Worm (Caenorhabditis elegans) whole organism, dauer: ENCODE results near the gene srg-40.

Source experiments
- unc-62 ChIP-seq: sonication (generic microtip); optimal IDR thresholded peaks from 2 replicates; lab custom pipeline; 2017; ENCODE audit warnings: missing biosample characterization, missing genetic modification reagents, missing genetic modification characterization

The srg-40 gene

ce11 chrV:11133516-11133915 is 30.9 kb downstream of the srg-40 start:
- TF ChIP-seq unc-62: no peak

ce11 chrV:11131801-11132200 is 32.6 kb downstream of the srg-40 start:
- TF ChIP-seq unc-62: no peak

ce11 chrV:11127197-11127596 is 37.2 kb downstream of the srg-40 start, which contains the start of gene jmjd-5:
TSS of gene jmjd-5 (plus strand) at chrV:11127497.
- TF ChIP-seq unc-62: no peak

- no peak for TF ChIP-seq unc-62
Observed at ce11 chrV:11124922-11125321, 39.5 kb downstream of the srg-40 start, which contains the start of gene C06H2.2. TSS of gene C06H2.2 (plus strand) at chrV:11125222.

- no peak for TF ChIP-seq unc-62
Observed at ce11 chrV:11123817-11124337, 40.5 kb downstream of the srg-40 start, which contains the start of the genes atp-5 and lmtr-3. TSS of gene atp-5 (minus strand) at chrV:11123867. TSS of gene lmtr-3 (plus strand) at chrV:11124186.

- no peak for TF ChIP-seq unc-62
Observed at ce11 chrV:11122466-11122865, 41.9 kb downstream of the srg-40 start, which contains the start of gene mboa-2. TSS of gene mboa-2 (minus strand) at chrV:11122493.

- TF ChIP-seq unc-62: no peak
Observed at ce11 chrV:11121247-11121646, 43.1 kb downstream of the srg-40 start.

- TF ChIP-seq unc-62: no peak
Observed at ce11 chrV:11119294-11119755, 45.0 kb downstream of the srg-40 start, which contains the start of gene scb-1. TSS of gene scb-1 (minus strand) at chrV:11119705.

ce11 chrV:11118179-11118725 is 46.1 kb downstream of the srg-40 start:
- TF ChIP-seq unc-62: no peak

- TF ChIP-seq unc-62: no peak
Observed at ce11 chrV:11113607-11114006, 50.8 kb downstream of the srg-40 start, which contains the start of gene math-33. TSS of gene math-33 (plus strand) at chrV:11113907.
